Worm (Caenorhabditis elegans) whole organism, L1 larva: ENCODE measurements around the gene F12A10.1.

Experiments used
- C04F5.9 ChIP-seq: sonication (generic microtip); optimal IDR thresholded peaks from 2 replicates; lab custom pipeline; 2016; ENCODE audit warnings: missing genetic modification characterization, missing compliant biosample characterization
- ceh-90 ChIP-seq: sonication (generic microtip); optimal IDR thresholded peaks from 2 replicates; lab custom pipeline; 2016; ENCODE audit warnings: missing genetic modification characterization, missing compliant biosample characterization
- ets-5 ChIP-seq: fragments of 200-800 bp; sonication (Bioruptor generic); IDR thresholded peaks from 2 replicates; pipeline ENCODE4 v1.3.6; 2022; ENCODE audit warnings: missing genetic modification characterization, missing compliant biosample characterization
- fos-1 ChIP-seq: fragments of 150-350 bp; optimal IDR thresholded peaks from 2 replicates; lab custom pipeline; 2014; ENCODE audit warnings: missing biosample characterization, missing genetic modification characterization
- mep-1 ChIP-seq: fragments of 150-350 bp; optimal IDR thresholded peaks from 2 replicates; lab custom pipeline; 2014; ENCODE audit warnings: missing biosample characterization, missing genetic modification characterization
- nhr-90 ChIP-seq: sonication (generic microtip); optimal IDR thresholded peaks from 2 replicates; lab custom pipeline; 2016; ENCODE audit warnings: mild to moderate bottlenecking, missing genetic modification characterization, missing compliant biosample characterization; ENCODE audit not compliant: poor library complexity
- rnt-1 ChIP-seq: sonication (generic microtip); optimal IDR thresholded peaks from 2 replicates; lab custom pipeline; 2016; ENCODE audit warnings: mild to moderate bottlenecking, missing genetic modification characterization, moderate library complexity, missing compliant biosample characterization
- snu-23 ChIP-seq: sonication (generic microtip); optimal IDR thresholded peaks from 2 replicates; lab custom pipeline; 2016; ENCODE audit warnings: missing genetic modification characterization, missing compliant biosample characterization
- unc-62 ChIP-seq: fragments of 150-350 bp; optimal IDR thresholded peaks from 2 replicates; lab custom pipeline; 2014; ENCODE audit warnings: missing biosample characterization, missing genetic modification reagents, missing genetic modification characterization
- ztf-11 ChIP-seq, 2 experiments: sonication (generic microtip); optimal IDR thresholded peaks; 2 replicates each; lab custom pipeline; 2016 to 2017; ENCODE audit warnings: missing genetic modification characterization in 2 of 2, missing biosample characterization in 1 of 2, missing compliant biosample characterization in 1 of 2

DNA sequence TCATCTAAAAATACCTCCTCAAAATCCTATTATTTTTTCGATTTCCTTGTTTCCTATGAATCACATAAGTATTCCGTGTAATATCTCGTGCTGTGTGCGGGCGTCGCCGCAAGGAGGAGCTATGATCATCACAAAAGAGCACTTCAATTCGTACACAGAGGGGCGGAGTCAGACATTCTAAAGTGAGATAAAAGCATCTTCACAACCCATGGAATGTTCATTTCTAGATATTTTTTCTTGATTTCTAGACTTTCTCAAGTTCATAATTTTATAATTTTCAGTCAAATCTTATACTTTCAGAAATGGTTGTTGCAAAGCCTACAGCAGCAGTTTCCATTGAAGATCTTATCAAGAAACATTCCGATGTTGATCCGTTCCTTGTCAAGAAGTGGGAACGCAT, 49.0 kb upstream of the F12A10.1 start, which contains the start of gene cex-1:
- TF ChIP-seq mep-1 (no peak), ztf-11 (tag; optimal IDR thresholded peaks at IDR 0.05; lab: Kevin White, UChicago) (no peak), rnt-1 (no peak), ceh-90 (no peak), fos-1 (tag; lab: Kevin White, UChicago) (no peak), unc-62 (GFP tag; lab: Kevin White, UChicago) (no peak), ets-5 (GFP tag; lab: Robert Waterston, UW) (no peak), C04F5.9 (tag; lab: Kevin White, UChicago) (no peak), nhr-90 (tag; lab: Kevin White, UChicago) (no peak), snu-23 (GFP tag; lab: Kevin White, UChicago) (no peak)
